Fruit fly (Drosophila melanogaster) Kc167 (cell line): ENCODE measurements around the gene nxf2.

Experiments used
- Myc ChIP-seq: fragments of >200 bp; optimal IDR thresholded peaks from 2 replicates; lab custom pipeline; 2017; ENCODE audit warnings: missing external identifiers
- Sin3A ChIP-seq: fragments of >200 bp; optimal IDR thresholded peaks from 2 replicates; lab custom pipeline; 2018; ENCODE audit warnings: missing external identifiers
- h ChIP-seq: fragments of >200 bp; optimal IDR thresholded peaks from 3 replicates; lab custom pipeline; 2018; ENCODE audit warnings: missing external identifiers
- insv ChIP-seq: fragments of >200 bp; optimal IDR thresholded peaks from 3 replicates; lab custom pipeline; 2018; ENCODE audit warnings: missing external identifiers
- psq ChIP-seq: fragments of >200 bp; optimal IDR thresholded peaks from 2 replicates; lab custom pipeline; 2017; ENCODE audit warnings: missing external identifiers
- ttk ChIP-seq: sonication (Bioruptor generic); optimal IDR thresholded peaks from 2 replicates; lab custom pipeline; 2017; ENCODE audit warnings: missing external identifiers

- TF ChIP-seq insv (lab: Kevin White, UChicago) (no peak), psq (lab: Kevin White, UChicago) (no peak), Sin3A (lab: Kevin White, UChicago) (no peak), Myc (lab: Kevin White, UChicago) (no peak), h (lab: Kevin White, UChicago) (no peak), ttk (lab: Kevin White, UChicago) (no peak)
Measured at dm6 chr3L:16602736-16603144, 22.6 kb upstream of the nxf2 start, which contains the start of gene Arts.
